Worm (Caenorhabditis elegans): ENCODE results near the gene str-231.

- TF ChIP-seq him-1 (tag; optimal IDR thresholded peaks at IDR 0.05): no peak
- TF ChIP-seq dao-5 (tag; optimal IDR thresholded peaks at IDR 0.05): no peak
- TF ChIP-seq W03F9.2 (tag; optimal IDR thresholded peaks at IDR 0.05): no peak
Observed at ce11 chrV:15974836-15975235, 32.6 kb downstream of the str-231 start, which contains the start of gene sru-22.
